In the genomic region with DNA sequence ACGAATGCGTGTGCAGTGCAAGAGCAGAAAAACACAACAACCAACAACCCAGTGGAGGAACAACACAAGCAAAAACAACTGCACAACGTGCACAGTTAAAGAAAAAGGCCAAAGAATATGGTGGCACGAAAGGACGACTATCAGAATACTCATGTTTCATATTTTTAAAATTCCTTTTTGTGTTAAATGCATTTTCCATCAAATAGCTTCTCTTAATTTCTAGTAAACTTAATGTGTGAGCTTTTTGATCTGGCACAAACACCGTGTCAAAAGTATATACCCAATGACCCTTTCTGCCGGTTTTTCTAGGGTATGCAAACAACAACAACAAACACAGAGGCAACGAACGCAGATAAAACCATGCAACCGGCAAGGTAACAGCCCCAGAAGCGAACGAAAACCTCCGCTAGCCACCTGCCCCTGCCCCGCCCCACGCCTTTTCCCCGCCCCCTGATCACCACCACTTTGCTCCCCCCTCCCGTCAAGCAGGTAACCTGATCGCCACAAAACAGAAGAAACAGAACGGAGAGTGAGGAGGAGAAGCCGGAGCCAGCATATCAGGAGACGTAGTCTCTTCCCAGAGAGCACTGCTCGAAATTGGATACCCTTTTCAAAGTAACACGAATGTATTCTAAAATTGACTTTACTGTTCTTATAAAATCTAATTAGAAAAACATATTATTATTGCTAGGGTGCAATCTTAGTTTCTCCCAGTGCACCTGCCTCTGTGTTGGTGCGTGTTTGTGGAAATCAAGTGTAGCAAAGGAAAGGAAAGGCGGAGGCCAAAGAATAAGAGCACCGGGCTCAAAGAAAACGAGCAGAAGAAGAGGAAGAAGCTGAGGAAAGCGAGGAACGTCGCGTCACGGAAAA, we compare ENCODE assay signal across 3 fruit fly cellular contexts.
TF ChIP-seq lines count a peak whose summit lies in the region.

No protein-coding gene starts in this region.

TF ChIP-seq in whole organism, embryonic, 481 proteins besides CTCF, POLR2A, EP300 and RAD21 (continued from another document and continues in another):
- TF ChIP-seq fu2 (GFP tag; optimal IDR thresholded peaks at IDR 0.05; lab: Kevin White, UChicago), result peak; percentile 13
- peak; percentile 97 for TF ChIP-seq CG30431 (GFP tag; optimal IDR thresholded peaks at IDR 0.05; lab: Kevin White, UChicago)
- peak; percentile 82 for TF ChIP-seq CG14050 (GFP tag; IDR thresholded peaks at IDR 0.05; lab: Robert Waterston, UW)
- peak; percentile 89 for TF ChIP-seq oc (tag; optimal IDR thresholded peaks at IDR 0.05; lab: Kevin White, UChicago)
- peak; percentile 20; the same call in 1 of the 2 replicates for TF ChIP-seq Taf1 (GFP tag; IDR thresholded peaks at IDR 0.05; lab: Robert Waterston, UW)
- peak; percentile 76 for TF ChIP-seq crc (GFP tag; optimal IDR thresholded peaks at IDR 0.05; lab: Kevin White, UChicago)
- TF ChIP-seq Awh (GFP tag; IDR thresholded peaks at IDR 0.05; lab: Robert Waterston, UW), result peak; percentile 85
- TF ChIP-seq CG7556 (GFP tag; optimal IDR thresholded peaks at IDR 0.05; lab: Kevin White, UChicago), result peak; percentile 87
- no peak for TF ChIP-seq amos (GFP tag; IDR thresholded peaks at IDR 0.05; lab: Robert Waterston, UW; ENCODE audit: partially characterized antibody)
- TF ChIP-seq Sox100B (GFP tag; optimal IDR thresholded peaks at IDR 0.05; lab: Kevin White, UChicago), result peak; percentile 77
- no peak for TF ChIP-seq gsb (GFP tag; IDR thresholded peaks at IDR 0.05; lab: Robert Waterston, UW)
- TF ChIP-seq caup (GFP tag; optimal IDR thresholded peaks at IDR 0.05; lab: Kevin White, UChicago; ENCODE audit: severe bottlenecking), result peak; percentile 49
- peak; percentile 86 for TF ChIP-seq B-H1 (GFP tag; IDR thresholded peaks at IDR 0.05; lab: Robert Waterston, UW)
- peak; percentile 73 for TF ChIP-seq CG17186 (GFP tag; optimal IDR thresholded peaks at IDR 0.05; lab: Kevin White, UChicago)
- peak; percentile 96 for TF ChIP-seq jing (GFP tag; optimal IDR thresholded peaks at IDR 0.05; lab: Kevin White, UChicago)
- no peak for TF ChIP-seq hbn (GFP tag; IDR thresholded peaks at IDR 0.05; lab: Robert Waterston, UW; ENCODE audit: partially characterized antibody)
- peak; percentile 82; the same call in 2 of the 3 replicates for TF ChIP-seq gce (GFP tag; IDR thresholded peaks at IDR 0.05; lab: Robert Waterston, UW)
- TF ChIP-seq lov (optimal IDR thresholded peaks at IDR 0.05; lab: Kevin White, UChicago), result no peak
- TF ChIP-seq lov (GFP tag; IDR thresholded peaks at IDR 0.05; lab: Robert Waterston, UW), result peak; percentile 98
- TF ChIP-seq CG15601 (tag; optimal IDR thresholded peaks at IDR 0.05; lab: Kevin White, UChicago), result peak; percentile 95
- peak; percentile 86 for TF ChIP-seq CG6254 (GFP tag; optimal IDR thresholded peaks at IDR 0.05; lab: Kevin White, UChicago)
- TF ChIP-seq her (GFP tag; optimal IDR thresholded peaks at IDR 0.05; lab: Kevin White, UChicago), result peak; percentile 84
- peak; percentile 93 for TF ChIP-seq CG33213 (GFP tag; optimal IDR thresholded peaks at IDR 0.05; lab: Kevin White, UChicago)
- peak; percentile 89 for TF ChIP-seq ATbp (GFP tag; optimal IDR thresholded peaks at IDR 0.05; lab: Kevin White, UChicago)
- peak; percentile 49 for TF ChIP-seq grn (GFP tag; optimal IDR thresholded peaks at IDR 0.05; lab: Kevin White, UChicago)
- peak; percentile 85 for TF ChIP-seq CG34422 (GFP tag; IDR thresholded peaks at IDR 0.05; lab: Robert Waterston, UW)
- no peak for TF ChIP-seq Bgb (GFP tag; IDR thresholded peaks at IDR 0.05; lab: Robert Waterston, UW; ENCODE audit: partially characterized antibody)
- TF ChIP-seq sna (GFP tag; IDR thresholded peaks at IDR 0.05; lab: Robert Waterston, UW; ENCODE audit: partially characterized antibody), result no peak
- no peak for TF ChIP-seq CG1832 (GFP tag; optimal IDR thresholded peaks at IDR 0.05; lab: Kevin White, UChicago)
- TF ChIP-seq D19A (tag; optimal IDR thresholded peaks at IDR 0.05; lab: Kevin White, UChicago), result peak; percentile 78
- TF ChIP-seq dimm (GFP tag; IDR thresholded peaks at IDR 0.05; lab: Robert Waterston, UW), result peak; percentile 86
- peak; percentile 94 for TF ChIP-seq CG4820 (GFP tag; optimal IDR thresholded peaks at IDR 0.05; lab: Kevin White, UChicago)
- no peak for TF ChIP-seq CG7987 (GFP tag; optimal IDR thresholded peaks at IDR 0.05; lab: Kevin White, UChicago)
- TF ChIP-seq Fer3 (tag; optimal IDR thresholded peaks at IDR 0.05; lab: Kevin White, UChicago), result peak; percentile 30
- TF ChIP-seq Sox102F (GFP tag; optimal IDR thresholded peaks at IDR 0.05; lab: Kevin White, UChicago), result peak; percentile 91
- no peak for TF ChIP-seq CG6175 (GFP tag; IDR thresholded peaks at IDR 0.05; lab: Robert Waterston, UW)
- TF ChIP-seq vvl (GFP tag; IDR thresholded peaks at IDR 0.05; lab: Robert Waterston, UW), result peak; percentile 91
- peak; percentile 39 for TF ChIP-seq sd (tag; optimal IDR thresholded peaks at IDR 0.05; lab: Kevin White, UChicago)
- no peak for TF ChIP-seq pfk (GFP tag; optimal IDR thresholded peaks at IDR 0.05; lab: Kevin White, UChicago)

TF ChIP-seq in whole organism, prepupa, 60 proteins besides CTCF, POLR2A, EP300 and RAD21 (continued from another document):
- TF ChIP-seq Met (GFP tag; optimal IDR thresholded peaks at IDR 0.05; lab: Kevin White, UChicago) (peak; percentile 95), Blimp-1 (GFP tag; optimal IDR thresholded peaks at IDR 0.05; lab: Kevin White, UChicago) (peak; percentile 82), Hr4 (GFP tag; optimal IDR thresholded peaks at IDR 0.05; lab: Kevin White, UChicago) (peak; percentile 86), acj6 (GFP tag; optimal IDR thresholded peaks at IDR 0.05; lab: Kevin White, UChicago) (peak; percentile 98), dsx (GFP tag; optimal IDR thresholded peaks at IDR 0.05; lab: Kevin White, UChicago; ENCODE audit: poor library complexity, severe bottlenecking) (peak; percentile 97), fd85E (GFP tag; optimal IDR thresholded peaks at IDR 0.05; lab: Kevin White, UChicago) (peak; percentile 74), Sox102F (GFP tag; optimal IDR thresholded peaks at IDR 0.05; lab: Kevin White, UChicago) (peak; percentile 96), Smox (GFP tag; optimal IDR thresholded peaks at IDR 0.05; lab: Kevin White, UChicago) (peak; percentile 97), CG11294 (GFP tag; IDR thresholded peaks at IDR 0.05; lab: Robert Waterston, UW) (peak; percentile 74), dac (GFP tag; optimal IDR thresholded peaks at IDR 0.05; lab: Kevin White, UChicago) (peak; percentile 85), CG10669 (GFP tag; optimal IDR thresholded peaks at IDR 0.05; lab: Kevin White, UChicago) (peak; percentile 95), CG8632 (GFP tag; optimal IDR thresholded peaks at IDR 0.05; lab: Kevin White, UChicago) (peak; percentile 91), Gug (GFP tag; IDR thresholded peaks at IDR 0.05; lab: Robert Waterston, UW) (peak; percentile 91), ss (GFP tag; optimal IDR thresholded peaks at IDR 0.05; lab: Kevin White, UChicago) (peak; percentile 97), Hr38 (GFP tag; optimal IDR thresholded peaks at IDR 0.05; lab: Kevin White, UChicago) (peak; percentile 31), Sox15 (GFP tag; optimal IDR thresholded peaks at IDR 0.05; lab: Kevin White, UChicago) (peak; percentile 95), CG6808 (GFP tag; optimal IDR thresholded peaks at IDR 0.05; lab: Kevin White, UChicago) (peak; percentile 92), fkh (GFP tag; optimal IDR thresholded peaks at IDR 0.05; lab: Kevin White, UChicago) (peak; percentile 24), CG8319 (GFP tag; optimal IDR thresholded peaks at IDR 0.05; lab: Kevin White, UChicago) (peak; percentile 94), CG8119 (GFP tag; IDR thresholded peaks at IDR 0.05; lab: Robert Waterston, UW) (peak; percentile 91), CG3919 (GFP tag; optimal IDR thresholded peaks at IDR 0.05; lab: Kevin White, UChicago) (peak; percentile 98), esn (GFP tag; optimal IDR thresholded peaks at IDR 0.05; lab: Kevin White, UChicago) (peak; percentile 97), CG6163 (GFP tag; IDR thresholded peaks at IDR 0.05; lab: Robert Waterston, UW) (peak; percentile 98), CG6792 (GFP tag; optimal IDR thresholded peaks at IDR 0.05; lab: Kevin White, UChicago) (peak; percentile 97), Sox14 (GFP tag; optimal IDR thresholded peaks at IDR 0.05; lab: Kevin White, UChicago) (peak; percentile 97), Hr39 (GFP tag; optimal IDR thresholded peaks at IDR 0.05; lab: Kevin White, UChicago) (peak; percentile 99), vri (GFP tag; optimal IDR thresholded peaks at IDR 0.05; lab: Kevin White, UChicago) (peak; percentile 95), CG4318 (GFP tag; optimal IDR thresholded peaks at IDR 0.05; lab: Kevin White, UChicago) (peak; percentile 85), CG6854 (GFP tag; optimal IDR thresholded peaks at IDR 0.05; lab: Kevin White, UChicago) (peak; percentile 83), CG11902 (GFP tag; optimal IDR thresholded peaks at IDR 0.05; lab: Kevin White, UChicago) (peak; percentile 69), Eip93F (GFP tag; optimal IDR thresholded peaks at IDR 0.05; lab: Kevin White, UChicago) (peak; percentile 87), CG9139 (GFP tag; optimal IDR thresholded peaks at IDR 0.05; lab: Kevin White, UChicago) (peak; percentile 93), net (GFP tag; optimal IDR thresholded peaks at IDR 0.05; lab: Kevin White, UChicago) (peak; percentile 93), cyc (GFP tag; optimal IDR thresholded peaks at IDR 0.05; lab: Kevin White, UChicago) (peak; percentile 98), CG10631 (GFP tag; optimal IDR thresholded peaks at IDR 0.05; lab: Kevin White, UChicago) (peak; percentile 94), CG16779 (tag; optimal IDR thresholded peaks at IDR 0.05; lab: Kevin White, UChicago) (peak; percentile 87), fd59A (GFP tag; optimal IDR thresholded peaks at IDR 0.05; lab: Kevin White, UChicago) (peak; percentile 98), Eip75B (GFP tag; optimal IDR thresholded peaks at IDR 0.05; lab: Kevin White, UChicago) (peak; percentile 96), eg (GFP tag; IDR thresholded peaks at IDR 0.05; lab: Robert Waterston, UW) (peak; percentile 90), CG7368 (GFP tag; optimal IDR thresholded peaks at IDR 0.05; lab: Kevin White, UChicago) (peak; percentile 94), spab (GFP tag; optimal IDR thresholded peaks at IDR 0.05; lab: Kevin White, UChicago) (peak; percentile 96)

TF ChIP-seq in whole organism, wandering third instar larva, 38 proteins besides CTCF, POLR2A, EP300 and RAD21 (continued from another document):
- peak; percentile 94 for TF ChIP-seq woc (GFP tag; optimal IDR thresholded peaks at IDR 0.05; lab: Kevin White, UChicago)
- peak; percentile 86 for TF ChIP-seq dmrt93B (GFP tag; optimal IDR thresholded peaks at IDR 0.05; lab: Kevin White, UChicago)
- TF ChIP-seq fru (GFP tag; optimal IDR thresholded peaks at IDR 0.05; lab: Kevin White, UChicago), result peak; percentile 89
- peak; percentile 96 for TF ChIP-seq psq (GFP tag; optimal IDR thresholded peaks at IDR 0.05; lab: Kevin White, UChicago)
- TF ChIP-seq CrebA (GFP tag; optimal IDR thresholded peaks at IDR 0.05; lab: Kevin White, UChicago; ENCODE audit: borderline replicate concordance), result peak; percentile 80
- TF ChIP-seq tai (GFP tag; optimal IDR thresholded peaks at IDR 0.05; lab: Kevin White, UChicago), result peak; percentile 92
- peak; percentile 89 for TF ChIP-seq br (GFP tag; optimal IDR thresholded peaks at IDR 0.05; lab: Kevin White, UChicago)
- no peak for TF ChIP-seq jim (GFP tag; optimal IDR thresholded peaks at IDR 0.05; lab: Kevin White, UChicago)
- TF ChIP-seq Myc (optimal IDR thresholded peaks at IDR 0.05; lab: Kevin White, UChicago), result no peak
- peak; percentile 69 for TF ChIP-seq pan (optimal IDR thresholded peaks at IDR 0.05; lab: Kevin White, UChicago)
- peak; percentile 80 for TF ChIP-seq CG32264 (GFP tag; optimal IDR thresholded peaks at IDR 0.05; lab: Kevin White, UChicago)
- peak; percentile 94 for TF ChIP-seq rgr (GFP tag; optimal IDR thresholded peaks at IDR 0.05; lab: Kevin White, UChicago)
- TF ChIP-seq GATAd (GFP tag; optimal IDR thresholded peaks at IDR 0.05; lab: Kevin White, UChicago), result no peak
- peak; percentile 16 for TF ChIP-seq Dif (GFP tag; optimal IDR thresholded peaks at IDR 0.05; lab: Kevin White, UChicago; ENCODE audit: partially characterized antibody)
- TF ChIP-seq foxo (GFP tag; optimal IDR thresholded peaks at IDR 0.05; lab: Kevin White, UChicago), result peak in 1 of 2 experiments; percentile 92
